Worm (Caenorhabditis elegans) whole organism, L1 larva: ENCODE data around the gene srg-56.

Experiments used
- C16A3.4 ChIP-seq: fragments of 150-350 bp; optimal IDR thresholded peaks from 2 replicates; lab custom pipeline; 2014; ENCODE audit warnings: missing biosample characterization, missing genetic modification characterization
- ceh-82 ChIP-seq, 3 experiments: fragments of 150-350 bp in 1 of 3; sonication (generic microtip) in 2 of 3; optimal IDR thresholded peaks; 2 replicates each; lab custom pipeline; 2014 to 2017; ENCODE audit warnings: missing biosample characterization in 3 of 3, missing genetic modification characterization in 3 of 3
- ceh-90 ChIP-seq: sonication (generic microtip); optimal IDR thresholded peaks from 2 replicates; lab custom pipeline; 2016; ENCODE audit warnings: missing genetic modification characterization, missing compliant biosample characterization
- ces-1 ChIP-seq: fragments of 150-350 bp; optimal IDR thresholded peaks from 2 replicates; lab custom pipeline; 2014; ENCODE audit warnings: missing biosample characterization, missing genetic modification reagents, missing genetic modification characterization
- elt-2 ChIP-seq: sonication (generic microtip); optimal IDR thresholded peaks from 2 replicates; lab custom pipeline; 2016; ENCODE audit warnings: missing genetic modification characterization, mild to moderate bottlenecking, inconsistent platforms, missing compliant biosample characterization, missing genetic modification reagents
- elt-3 ChIP-seq, 6 experiments: fragments of 150-350 bp in 1 of 6; sonication (generic microtip); optimal IDR thresholded peaks; 2 replicates each; lab custom pipeline; 2017 to 2018; ENCODE audit warnings: missing biosample characterization in 6 of 6, missing genetic modification characterization in 6 of 6, inconsistent platforms in 1 of 6
- ets-5 ChIP-seq: fragments of 200-800 bp; sonication (Bioruptor generic); IDR thresholded peaks from 2 replicates; pipeline ENCODE4 v1.3.6; 2022; ENCODE audit warnings: missing genetic modification characterization, missing compliant biosample characterization
- fkh-10 ChIP-seq: sonication (generic microtip); optimal IDR thresholded peaks from 2 replicates; lab custom pipeline; 2017; ENCODE audit warnings: missing biosample characterization, missing genetic modification reagents, missing genetic modification characterization
- fkh-8 ChIP-seq: sonication (generic microtip); optimal IDR thresholded peaks from 2 replicates; lab custom pipeline; 2016; ENCODE audit warnings: mild to moderate bottlenecking, missing genetic modification characterization, missing compliant biosample characterization
- fos-1 ChIP-seq: fragments of 150-350 bp; optimal IDR thresholded peaks from 2 replicates; lab custom pipeline; 2014; ENCODE audit warnings: missing biosample characterization, missing genetic modification characterization
- irx-1 ChIP-seq: sonication (generic microtip); optimal IDR thresholded peaks from 2 replicates; lab custom pipeline; 2016; ENCODE audit warnings: missing genetic modification characterization, missing compliant biosample characterization
- lin-35 ChIP-seq, 2 experiments: fragments of 150-350 bp; optimal IDR thresholded peaks; 2 replicates each; lab custom pipeline; 2014; ENCODE audit warnings: missing biosample characterization in 2 of 2, missing genetic modification characterization in 2 of 2, missing genetic modification reagents in 2 of 2
- lir-3 ChIP-seq: sonication (generic microtip); optimal IDR thresholded peaks from 2 replicates; lab custom pipeline; 2016; ENCODE audit warnings: mild to moderate bottlenecking, missing genetic modification characterization, moderate library complexity, missing compliant biosample characterization; ENCODE audit not compliant: poor library complexity
- mep-1 ChIP-seq: fragments of 150-350 bp; optimal IDR thresholded peaks from 2 replicates; lab custom pipeline; 2014; ENCODE audit warnings: missing biosample characterization, missing genetic modification characterization
- nhr-11 ChIP-seq: fragments of 150-350 bp; optimal IDR thresholded peaks from 2 replicates; lab custom pipeline; 2014; ENCODE audit warnings: missing biosample characterization, missing genetic modification characterization
- nhr-20 ChIP-seq: sonication (generic microtip); optimal IDR thresholded peaks from 2 replicates; lab custom pipeline; 2016; ENCODE audit warnings: mild to moderate bottlenecking, missing genetic modification characterization, missing compliant biosample characterization
- nhr-28 ChIP-seq: fragments of 150-350 bp; optimal IDR thresholded peaks from 2 replicates; lab custom pipeline; 2014; ENCODE audit warnings: missing biosample characterization, missing genetic modification characterization
- nhr-47 ChIP-seq: sonication (generic microtip); optimal IDR thresholded peaks from 2 replicates; lab custom pipeline; 2016; ENCODE audit warnings: mild to moderate bottlenecking, missing genetic modification characterization, moderate library complexity, missing compliant biosample characterization
- nhr-77 ChIP-seq: fragments of 150-350 bp; optimal IDR thresholded peaks from 2 replicates; lab custom pipeline; 2014; ENCODE audit warnings: missing biosample characterization, missing genetic modification characterization
- nhr-85 ChIP-seq: sonication (generic microtip); peaks from one replicate; lab custom pipeline; 2016; ENCODE audit warnings: missing genetic modification characterization, inconsistent platforms, missing compliant biosample characterization
- pqm-1 ChIP-seq: sonication (generic microtip); optimal IDR thresholded peaks from 3 replicates; lab custom pipeline; 2017; ENCODE audit warnings: missing biosample characterization, missing genetic modification characterization
- rnt-1 ChIP-seq: sonication (generic microtip); optimal IDR thresholded peaks from 2 replicates; lab custom pipeline; 2016; ENCODE audit warnings: mild to moderate bottlenecking, missing genetic modification characterization, moderate library complexity, missing compliant biosample characterization
- skn-1 ChIP-seq: fragments of 150-350 bp; optimal IDR thresholded peaks from 2 replicates; lab custom pipeline; 2014; ENCODE audit warnings: missing biosample characterization, missing genetic modification characterization
- sptf-1 ChIP-seq: fragments of 150-350 bp; optimal IDR thresholded peaks from 2 replicates; lab custom pipeline; 2014; ENCODE audit warnings: missing biosample characterization, missing genetic modification characterization
- unc-62 ChIP-seq: fragments of 150-350 bp; optimal IDR thresholded peaks from 2 replicates; lab custom pipeline; 2014; ENCODE audit warnings: missing biosample characterization, missing genetic modification reagents, missing genetic modification characterization
- unc-86 ChIP-seq: sonication (generic microtip); optimal IDR thresholded peaks from 2 replicates; lab custom pipeline; 2016; ENCODE audit warnings: missing genetic modification characterization, missing compliant biosample characterization
- unc-98 ChIP-seq: fragments of 200-800 bp; sonication (Bioruptor generic); IDR thresholded peaks from 2 replicates; pipeline ENCODE4 v1.3.6; 2022; ENCODE audit warnings: missing genetic modification characterization, missing compliant biosample characterization
- xbp-1 ChIP-seq: sonication (generic microtip); optimal IDR thresholded peaks from 2 replicates; lab custom pipeline; 2016; ENCODE audit warnings: missing genetic modification characterization, missing compliant biosample characterization
- zip-4 ChIP-seq: fragments of 200-800 bp; sonication (Bioruptor generic); optimal IDR thresholded peaks from 2 replicates; lab custom pipeline; 2018; ENCODE audit warnings: mild to moderate bottlenecking, missing genetic modification characterization, moderate library complexity, missing compliant biosample characterization
- ztf-4 ChIP-seq: fragments of 150-350 bp; optimal IDR thresholded peaks from 2 replicates; lab custom pipeline; 2014; ENCODE audit warnings: missing biosample characterization, missing genetic modification characterization

The srg-56 gene

DNA sequence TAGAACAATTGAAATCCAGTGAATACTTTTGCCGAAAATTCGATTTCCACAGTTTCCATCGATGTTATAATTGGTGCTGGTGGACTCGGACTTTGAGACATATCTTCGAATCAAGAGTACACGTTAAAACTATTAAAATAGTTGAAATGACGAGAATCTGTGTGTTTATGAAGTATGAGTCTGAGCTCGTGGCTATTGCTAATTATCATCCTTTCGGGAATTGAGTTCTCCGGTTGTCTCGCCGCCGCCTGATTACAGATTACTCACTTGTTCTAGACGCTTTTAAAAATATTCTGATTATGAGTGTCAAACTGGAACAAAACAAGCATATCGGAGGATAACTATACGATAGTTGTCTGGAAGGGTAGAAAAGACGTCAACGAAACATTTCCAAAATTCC lies at the start of gene srg-56:
Gene srg-56, minus strand, starts transcription at position 101 of the 400 bp plus-strand sequence.
- peak; percentile 18 for TF ChIP-seq fkh-8 (tag; lab: Kevin White, UChicago)
- no peak for TF ChIP-seq nhr-77 (tag; lab: Kevin White, UChicago)

DNA sequence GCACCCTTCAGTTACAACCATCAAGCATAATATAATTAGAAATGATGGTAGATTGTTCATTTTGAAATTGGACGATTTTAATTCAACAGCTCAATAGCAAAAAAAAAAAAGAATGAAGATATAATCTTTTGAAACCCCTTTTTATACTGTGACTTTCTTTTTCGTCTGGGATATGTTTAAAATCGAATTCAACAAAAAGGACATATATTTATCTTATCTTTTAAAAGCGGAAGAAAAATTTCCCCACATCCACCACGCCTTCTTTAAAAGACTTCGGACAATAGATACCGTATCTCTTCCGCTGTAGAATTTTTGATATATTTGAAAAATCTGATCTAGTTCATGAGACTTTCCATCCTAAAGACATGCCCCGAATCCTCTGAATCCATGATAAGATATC lies 42.7 kb upstream of the srg-56 start, which contains the start of gene R05D8.11:
Gene R05D8.11, minus strand, starts transcription at position 101 of the 400 bp plus-strand sequence.
- TF ChIP-seq mep-1 (tag; lab: Kevin White, UChicago) = no peak
- peak in 1 of 6 experiments; percentile 0 for TF ChIP-seq elt-3 (tag; optimal IDR thresholded peaks at IDR 0.05; lab: Kevin White, UChicago)
- TF ChIP-seq nhr-11 = no peak
- TF ChIP-seq, all 84 proteins: peak for 1

DNA sequence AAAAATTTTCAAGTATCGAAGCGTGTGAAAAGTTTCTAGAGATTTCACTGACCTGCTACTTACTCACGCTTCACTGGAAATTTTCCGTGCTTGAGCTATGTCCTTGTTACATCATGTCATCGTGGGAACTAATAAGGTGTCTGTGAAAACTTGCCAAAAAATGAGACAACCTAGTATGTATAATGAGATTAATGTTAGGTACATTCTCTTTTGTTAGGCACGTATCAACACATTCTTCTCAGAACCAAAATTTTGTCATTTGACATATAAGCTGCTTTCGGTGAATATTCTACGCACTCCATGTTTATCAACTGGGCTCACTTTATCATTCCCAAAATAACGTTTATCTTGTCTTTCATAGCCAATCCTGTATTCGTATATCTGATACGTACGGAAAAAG lies 36.0 kb upstream of the srg-56 start, which contains the start of gene srj-18:
Gene srj-18, plus strand, starts transcription at position 301 of the 400 bp plus-strand sequence.
- no peak for TF ChIP-seq ceh-82 (tag; optimal IDR thresholded peaks at IDR 0.05; lab: Kevin White, UChicago)
- TF ChIP-seq fkh-8 (tag; lab: Kevin White, UChicago) = peak; percentile 59

DNA sequence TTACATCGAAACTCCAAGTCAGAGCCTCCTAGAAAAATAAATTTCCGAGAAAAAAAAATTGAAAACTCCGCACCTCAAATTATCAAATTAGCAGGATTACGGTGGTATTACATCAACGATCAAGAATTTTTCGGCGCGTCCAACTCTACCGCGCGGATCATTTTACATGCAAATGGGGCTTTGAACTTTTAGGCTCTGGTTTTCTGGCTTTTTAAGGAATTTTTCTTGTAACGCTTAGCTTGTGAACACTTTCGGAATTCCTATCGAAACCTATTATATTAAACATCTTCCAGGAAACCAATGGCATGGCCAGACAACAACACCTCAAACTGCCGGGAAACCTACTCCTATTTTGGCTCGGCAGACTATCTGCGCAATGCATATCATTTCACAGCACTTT lies 33.5 kb upstream of the srg-56 start, which contains the start of gene srh-56:
Gene srh-56, plus strand, starts transcription at position 301 of the 400 bp plus-strand sequence.
- no peak for TF ChIP-seq ztf-4 (tag; lab: Kevin White, UChicago)

DNA sequence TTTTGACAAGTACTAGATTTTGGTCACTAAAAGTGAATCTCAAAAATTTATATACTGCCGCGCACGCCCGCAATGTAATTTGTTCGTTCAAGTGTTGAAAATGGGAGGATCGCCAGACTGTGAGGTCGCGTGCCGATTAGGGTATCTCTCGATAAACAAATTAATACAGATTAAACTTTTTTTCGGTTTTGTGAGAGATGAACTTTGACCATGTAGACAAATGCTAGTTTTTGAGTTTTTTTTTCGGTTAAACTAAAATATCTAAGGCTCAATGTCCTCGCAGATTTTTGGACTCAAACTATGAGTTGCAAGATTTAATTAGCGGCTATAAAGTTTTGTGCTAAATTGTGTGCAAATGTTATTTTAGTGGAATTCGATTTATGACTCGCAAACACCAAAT lies 31.7 kb upstream of the srg-56 start, which contains the start of gene dhs-15:
Gene dhs-15, minus strand, starts transcription at position 101 of the 400 bp plus-strand sequence.
- TF ChIP-seq nhr-85 (tag; lab: Kevin White, UChicago) (peak; percentile 64), nhr-20 (tag; lab: Kevin White, UChicago) (no peak), fos-1 (tag; lab: Kevin White, UChicago) (no peak)
- TF ChIP-seq, all 84 proteins: peak for 1

DNA sequence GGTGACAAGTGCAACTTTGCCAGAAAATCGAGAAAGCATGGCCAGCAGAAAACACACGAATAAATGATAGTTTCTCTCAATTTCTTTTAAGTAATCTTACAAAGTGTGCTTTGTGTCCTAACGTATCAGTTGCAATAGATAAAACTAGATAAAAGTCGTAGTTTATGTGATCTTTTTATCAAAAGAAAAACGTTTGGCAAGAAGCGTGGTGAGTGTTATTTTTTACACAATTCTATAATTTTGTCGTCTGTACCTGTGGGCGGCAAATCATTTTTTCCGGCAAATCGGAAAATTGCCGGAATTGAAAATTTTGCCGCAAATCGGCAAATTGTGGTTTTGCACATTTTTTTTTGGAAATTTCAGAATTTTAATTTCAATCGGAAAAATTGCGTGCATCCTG lies 29.4 kb upstream of the srg-56 start, which contains the start of gene R05D8.9:
Gene R05D8.9, minus strand, starts transcription at position 101 of the 400 bp plus-strand sequence.
- TF ChIP-seq skn-1 (no peak), nhr-28 (tag; lab: Kevin White, UChicago) (no peak), nhr-47 (tag; lab: Kevin White, UChicago) (no peak), lin-35 (GFP tag; optimal IDR thresholded peaks at IDR 0.05; lab: Kevin White, UChicago) (no peak), ztf-4 (tag; lab: Kevin White, UChicago) (no peak), rnt-1 (tag; lab: Kevin White, UChicago) (no peak), pqm-1 (tag; lab: Kevin White, UChicago) (no peak), ets-5 (no peak), irx-1 (tag; lab: Kevin White, UChicago) (no peak), sptf-1 (tag; lab: Kevin White, UChicago) (no peak), unc-86 (tag; lab: Kevin White, UChicago) (no peak), lir-3 (no peak), ces-1 (no peak), ceh-90 (tag; lab: Kevin White, UChicago) (no peak), zip-4 (GFP tag; lab: Kevin White, UChicago) (no peak), unc-62 (GFP tag; lab: Kevin White, UChicago) (no peak), unc-98 (GFP tag; lab: Robert Waterston, UW) (no peak), xbp-1 (tag; lab: Kevin White, UChicago) (no peak), nhr-11 (no peak)

DNA sequence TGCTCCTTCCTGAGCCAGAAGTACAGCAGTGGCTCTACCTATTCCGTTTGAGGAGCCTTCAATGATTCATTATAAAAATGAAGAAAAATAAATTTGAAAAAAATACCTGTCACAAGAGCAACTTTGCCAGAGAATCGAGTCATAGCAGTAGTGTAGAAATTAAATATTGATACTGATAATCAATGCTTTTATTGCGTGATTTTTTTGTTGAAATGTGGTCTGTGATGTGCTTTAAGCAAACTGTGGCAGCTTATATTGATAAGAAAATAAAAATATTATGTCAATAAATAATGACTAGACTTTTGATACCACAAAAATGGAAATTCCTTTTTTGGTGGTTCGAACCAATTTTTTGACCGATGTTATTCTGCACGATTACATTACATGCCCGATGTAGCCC lies 27.0 kb upstream of the srg-56 start, which contains the start of gene dhs-14:
Gene dhs-14, minus strand, starts transcription at position 149 of the 400 bp plus-strand sequence.
- TF ChIP-seq lin-35 (GFP tag; optimal IDR thresholded peaks at IDR 0.05; lab: Kevin White, UChicago) = peak in 1 of 2 experiments; percentile 21
- no peak for TF ChIP-seq C16A3.4
- no peak for TF ChIP-seq fkh-10 (GFP tag; lab: Kevin White, UChicago)
- peak; percentile 71 for TF ChIP-seq elt-2 (tag; lab: Kevin White, UChicago)
